Worm (Caenorhabditis elegans): ENCODE results near the gene srh-167.

srh-167 gene

DNA sequence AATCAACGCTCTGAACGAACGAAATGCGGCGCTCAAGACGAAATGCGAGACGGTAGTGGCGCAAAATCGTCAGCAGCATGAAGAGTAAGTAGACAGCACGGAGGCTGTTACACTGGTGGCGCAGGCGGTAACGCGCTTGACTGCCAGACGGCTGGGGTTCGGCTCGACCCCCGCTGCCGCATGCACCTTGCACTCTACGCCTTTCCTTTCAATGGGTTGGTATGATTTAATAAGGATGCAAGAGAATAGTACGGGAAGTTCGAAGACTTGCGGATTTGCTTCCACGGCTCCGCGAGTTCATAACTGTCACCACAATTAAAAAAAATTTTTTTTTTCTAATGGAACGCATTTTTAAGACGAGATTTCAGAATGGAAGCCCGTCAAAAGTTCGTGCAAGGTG lies 36.5 kb downstream of the srh-167 start (continued):
- TF ChIP-seq snpc-4 (tag; optimal IDR thresholded peaks at IDR 0.05): peak; percentile 62
- no peak for TF ChIP-seq unc-62 (GFP tag; optimal IDR thresholded peaks at IDR 0.05)
- TF ChIP-seq tlp-1 (tag; optimal IDR thresholded peaks at IDR 0.05): no peak
- TF ChIP-seq ces-1 (GFP tag; optimal IDR thresholded peaks at IDR 0.05): no peak
- TF ChIP-seq nhr-77 (tag; optimal IDR thresholded peaks at IDR 0.05): peak; percentile 37
- no peak for TF ChIP-seq sptf-1 (tag; optimal IDR thresholded peaks at IDR 0.05)
- peak; percentile 44 to 45 for TF ChIP-seq lsy-2 (tag; optimal IDR thresholded peaks at IDR 0.05)
- no peak for TF ChIP-seq hlh-17 (GFP tag; optimal IDR thresholded peaks at IDR 0.05; ENCODE audit: borderline replicate concordance)
- TF ChIP-seq blmp-1 (tag; optimal IDR thresholded peaks at IDR 0.05): peak; percentile 3
- no peak for TF ChIP-seq ama-1 (optimal IDR thresholded peaks at IDR 0.05)
- peak; percentile 42 for TF ChIP-seq egl-13 (tag; optimal IDR thresholded peaks at IDR 0.05)
- TF ChIP-seq nhr-20 (tag; optimal IDR thresholded peaks at IDR 0.05): peak; percentile 74
- peak; percentile 65 for TF ChIP-seq irx-1 (tag; optimal IDR thresholded peaks at IDR 0.05)
- TF ChIP-seq elt-2 (tag; optimal IDR thresholded peaks at IDR 0.05): peak; percentile 53
- TF ChIP-seq fkh-10 (GFP tag; optimal IDR thresholded peaks at IDR 0.05): no peak
- TF ChIP-seq fkh-4 (tag; optimal IDR thresholded peaks at IDR 0.05; ENCODE audit: borderline replicate concordance): no peak
- peak; percentile 59 to 76 (median 61) for TF ChIP-seq ceh-82 (tag; optimal IDR thresholded peaks at IDR 0.05)
- peak; percentile 75 for TF ChIP-seq nhr-19 (GFP tag; conservative IDR thresholded peaks at IDR 0.05)
- peak; percentile 53 for TF ChIP-seq unc-130 (tag; optimal IDR thresholded peaks at IDR 0.05)
- TF ChIP-seq dpl-1 (GFP tag; optimal IDR thresholded peaks at IDR 0.05): peak; percentile 18 to 55 (median 47)
- TF ChIP-seq fkh-8 (tag; optimal IDR thresholded peaks at IDR 0.05): peak; percentile 17
- TF ChIP-seq snu-23 (GFP tag; optimal IDR thresholded peaks at IDR 0.05): peak; percentile 81
- TF ChIP-seq efl-1 (optimal IDR thresholded peaks at IDR 0.05): peak; percentile 62 to 66
- TF ChIP-seq efl-1 (GFP tag; optimal IDR thresholded peaks at IDR 0.05 in 1 of 2): peak; percentile 48 to 92

DNA sequence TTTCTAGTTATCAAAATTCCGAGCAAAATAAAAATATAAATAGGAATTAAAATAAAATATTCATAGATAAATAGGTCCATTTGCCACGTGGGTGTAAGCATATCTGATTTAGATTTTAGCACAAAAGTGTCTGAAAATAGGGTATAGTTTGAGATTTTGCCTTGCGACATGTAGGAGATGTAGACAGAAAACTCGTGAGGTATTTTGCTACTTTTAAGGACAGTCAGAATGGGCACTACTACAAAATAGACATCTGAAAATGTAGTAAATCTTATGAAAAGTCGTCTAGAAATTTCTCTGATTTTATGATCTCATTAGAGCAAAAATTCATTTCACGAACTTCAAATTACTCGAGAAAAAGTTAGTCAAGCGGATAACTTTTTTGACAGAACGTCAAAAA lies 41.2 kb downstream of the srh-167 start, which contains the start of gene srv-34:
Gene srv-34, minus strand, starts transcription at position 101 of the 400 bp plus-strand sequence.
- TF ChIP-seq unc-62 (GFP tag; optimal IDR thresholded peaks at IDR 0.05) (no peak), elt-3 (tag; optimal IDR thresholded peaks at IDR 0.05) (no peak), hlh-4 (tag; optimal IDR thresholded peaks at IDR 0.05) (no peak), unc-98 (GFP tag; IDR thresholded peaks at IDR 0.05) (no peak), ets-5 (GFP tag; IDR thresholded peaks at IDR 0.05) (no peak), zag-1 (tag; optimal IDR thresholded peaks at IDR 0.05) (no peak), snu-23 (GFP tag; optimal IDR thresholded peaks at IDR 0.05) (no peak), isw-1 (GFP tag; IDR thresholded peaks at IDR 0.05) (no peak), mef-2 (tag; optimal IDR thresholded peaks at IDR 0.05) (no peak), lin-14 (GFP tag; optimal IDR thresholded peaks at IDR 0.05) (no peak), pag-3 (tag; optimal IDR thresholded peaks at IDR 0.05; ENCODE audit: borderline replicate concordance, insufficient read depth) (no peak), zip-4 (GFP tag; optimal IDR thresholded peaks at IDR 0.05) (no peak), lsy-2 (tag; optimal IDR thresholded peaks at IDR 0.05) (no peak), fkh-4 (tag; optimal IDR thresholded peaks at IDR 0.05; ENCODE audit: borderline replicate concordance) (no peak), dsc-1 (tag; optimal IDR thresholded peaks at IDR 0.05) (no peak), skn-1 (tag; optimal IDR thresholded peaks at IDR 0.05) (no peak), pqm-1 (tag; optimal IDR thresholded peaks at IDR 0.05) (no peak), nhr-84 (tag; optimal IDR thresholded peaks at IDR 0.05) (no peak)

DNA sequence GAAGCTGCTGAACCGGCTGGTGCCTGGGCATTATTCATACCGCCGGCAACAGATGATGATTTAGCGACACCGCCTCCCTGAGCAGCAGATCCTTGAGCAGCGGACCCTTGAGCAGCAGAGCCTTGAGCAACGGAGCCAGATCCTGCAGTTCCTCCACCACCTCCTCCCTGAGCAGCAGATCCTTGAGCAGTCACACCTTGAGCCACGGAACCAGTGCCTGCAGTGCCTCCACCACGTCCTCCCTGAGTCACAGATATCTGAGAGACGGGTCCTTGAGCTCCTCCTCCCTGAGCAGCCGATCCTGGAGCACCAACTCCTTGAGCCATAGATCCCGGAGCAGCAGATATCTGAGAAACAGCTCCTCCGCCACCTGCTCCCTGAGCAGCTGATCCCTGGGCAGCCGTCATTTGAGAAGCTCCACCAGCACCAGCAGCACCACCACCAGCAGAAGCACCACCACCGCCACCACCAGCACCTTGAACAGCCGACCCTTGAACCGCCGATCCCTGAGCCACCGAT lies 43.0 kb downstream of the srh-167 start:
- TF ChIP-seq ces-1 (GFP tag; optimal IDR thresholded peaks at IDR 0.05): no peak
- no peak for TF ChIP-seq lir-3 (tag; optimal IDR thresholded peaks at IDR 0.05; ENCODE audit: poor library complexity)
- TF ChIP-seq lin-35 (GFP tag; optimal IDR thresholded peaks at IDR 0.05): no peak
